Fruit fly (Drosophila melanogaster) whole organism, embryonic: ENCODE results near the gene IntS4.

Experiments used
- ATbp ChIP-seq: fragments of 200-800 bp; sonication (Bioruptor generic); optimal IDR thresholded peaks from 2 replicates; lab custom pipeline; 2017; ENCODE audit warnings: missing biosample characterization, mild to moderate bottlenecking, missing genetic modification characterization, missing genetic modification reagents
- CG10209 ChIP-seq: fragments of 200-800 bp; sonication (Bioruptor generic); optimal IDR thresholded peaks from 3 replicates; lab custom pipeline; 2017; ENCODE audit warnings: missing biosample characterization, mild to moderate bottlenecking, missing genetic modification characterization, missing genetic modification reagents
- CG11085 ChIP-seq: fragments of 200-800 bp; sonication (Bioruptor generic); IDR thresholded peaks from 2 replicates; pipeline ENCODE4 v1.3.6; 2022; ENCODE audit warnings: missing biosample characterization, missing genetic modification characterization
- CG11093 ChIP-seq: fragments of 200-800 bp; sonication (Bioruptor generic); IDR thresholded peaks from 3 replicates; pipeline ENCODE4 v1.3.6; 2022; ENCODE audit warnings: missing biosample characterization, missing genetic modification characterization
- CG12071 ChIP-seq: fragments of 200-800 bp; sonication (Bioruptor generic); optimal IDR thresholded peaks from 3 replicates; lab custom pipeline; 2018; ENCODE audit warnings: missing biosample characterization, mild to moderate bottlenecking, missing genetic modification characterization
- CG13424 ChIP-seq: fragments of 200-800 bp; sonication (Bioruptor generic); optimal IDR thresholded peaks from 2 replicates; lab custom pipeline; 2019; ENCODE audit warnings: missing biosample characterization, mild to moderate bottlenecking, missing genetic modification characterization, moderate library complexity
- CG14014 ChIP-seq: fragments of 200-800 bp; sonication (Bioruptor generic); IDR thresholded peaks from 2 replicates; pipeline ENCODE4 v1.3.6; 2022; ENCODE audit warnings: missing biosample characterization, missing genetic modification characterization
- CG14860 ChIP-seq: fragments of 200-800 bp; sonication (Bioruptor generic); IDR thresholded peaks from 3 replicates; pipeline ENCODE4 v1.3.6; 2022; ENCODE audit warnings: missing biosample characterization, missing genetic modification characterization; ENCODE audit not compliant: partially characterized antibody
- CG15269 ChIP-seq: fragments of 200-800 bp; sonication (Bioruptor generic); optimal IDR thresholded peaks from 2 replicates; lab custom pipeline; 2018; ENCODE audit warnings: missing biosample characterization, mild to moderate bottlenecking, missing genetic modification characterization, moderate library complexity
- CG1603 ChIP-seq: fragments of 200-800 bp; sonication (Bioruptor generic); optimal IDR thresholded peaks from 2 replicates; lab custom pipeline; 2019; ENCODE audit warnings: missing biosample characterization, mild to moderate bottlenecking, missing genetic modification characterization, moderate library complexity
- CG17568 ChIP-seq: fragments of 200-800 bp; sonication (Bioruptor generic); optimal IDR thresholded peaks from 2 replicates; lab custom pipeline; 2018; ENCODE audit warnings: missing biosample characterization, mild to moderate bottlenecking, missing genetic modification characterization, moderate library complexity
- CG17829 ChIP-seq: fragments of 200-800 bp; optimal IDR thresholded peaks from 2 replicates; lab custom pipeline; 2019; ENCODE audit warnings: missing biosample characterization, mild to moderate bottlenecking, missing genetic modification characterization, moderate library complexity
- CG31441 ChIP-seq: fragments of 200-800 bp; sonication (Bioruptor generic); IDR thresholded peaks from 2 replicates; pipeline ENCODE4 v1.3.6; 2022; ENCODE audit warnings: missing biosample characterization, missing genetic modification characterization
- CG3838 ChIP-seq: fragments of 200-800 bp; sonication (Bioruptor generic); optimal IDR thresholded peaks from 3 replicates; lab custom pipeline; 2016; ENCODE audit warnings: missing biosample characterization, missing genetic modification characterization
- CG5180 ChIP-seq: fragments of 200-800 bp; sonication (Bioruptor generic); optimal IDR thresholded peaks from 3 replicates; lab custom pipeline; 2017; ENCODE audit warnings: missing biosample characterization, missing genetic modification characterization, mild to moderate bottlenecking, moderate library complexity, missing genetic modification reagents
- CG6254 ChIP-seq: fragments of 200-800 bp; sonication (Bioruptor generic); optimal IDR thresholded peaks from 3 replicates; lab custom pipeline; 2017; ENCODE audit warnings: mild to moderate bottlenecking, missing biosample characterization, missing genetic modification reagents, missing genetic modification characterization
- CG8290 ChIP-seq, 3 experiments: fragments of 200-800 bp; sonication (Bioruptor generic); optimal IDR thresholded peaks; 2 replicates each; lab custom pipeline; 2016 to 2019; ENCODE audit warnings: missing biosample characterization in 3 of 3, missing genetic modification characterization in 3 of 3, mild to moderate bottlenecking in 2 of 3, moderate library complexity in 1 of 3
- CG9797 ChIP-seq: fragments of 200-800 bp; sonication (Bioruptor generic); optimal IDR thresholded peaks from 3 replicates; lab custom pipeline; 2018; ENCODE audit warnings: missing biosample characterization, mild to moderate bottlenecking, missing genetic modification characterization
- Eip74EF ChIP-seq, 2 experiments: fragments of 200-800 bp in 1 of 2; fragments of >200 bp in 1 of 2; sonication (Bioruptor generic) in 1 of 2; optimal IDR thresholded peaks; 2 replicates each; lab custom pipeline; 2017 to 2019; ENCODE audit warnings: missing biosample characterization in 2 of 2, missing genetic modification characterization in 2 of 2, mild to moderate bottlenecking in 1 of 2, moderate library complexity in 1 of 2
- Fer1 ChIP-seq: fragments of 200-800 bp; sonication (Bioruptor generic); optimal IDR thresholded peaks from 2 replicates; lab custom pipeline; 2017; ENCODE audit warnings: missing biosample characterization, mild to moderate bottlenecking, missing genetic modification characterization
- Fer3 ChIP-seq: fragments of 200-800 bp; sonication (Bioruptor generic); optimal IDR thresholded peaks from 2 replicates; lab custom pipeline; 2018; ENCODE audit warnings: missing biosample characterization, mild to moderate bottlenecking, missing genetic modification characterization, moderate library complexity
- Gug ChIP-seq: fragments of 200-800 bp; sonication (Bioruptor generic); IDR thresholded peaks from 4 replicates; pipeline ENCODE4 v1.3.6; 2022; ENCODE audit warnings: missing biosample characterization, missing genetic modification characterization
- MTF-1 ChIP-seq: fragments of 200-800 bp; sonication (Bioruptor generic); optimal IDR thresholded peaks from 2 replicates; lab custom pipeline; 2018; ENCODE audit warnings: missing biosample characterization, mild to moderate bottlenecking, missing genetic modification characterization, borderline replicate concordance
- Opbp ChIP-seq: fragments of 200-800 bp; sonication (Bioruptor generic); IDR thresholded peaks from 3 replicates; pipeline ENCODE4 v1.3.6; 2022; ENCODE audit warnings: missing biosample characterization, missing genetic modification characterization; ENCODE audit not compliant: partially characterized antibody
- Vsx1 ChIP-seq: fragments of 200-800 bp; sonication (Bioruptor generic); optimal IDR thresholded peaks from 2 replicates; lab custom pipeline; 2017; ENCODE audit warnings: missing biosample characterization, mild to moderate bottlenecking, missing genetic modification characterization, missing genetic modification reagents
- ase ChIP-seq: fragments of 200-800 bp; sonication (Bioruptor generic); IDR thresholded peaks from 3 replicates; pipeline ENCODE4 v1.3.6; 2022; ENCODE audit warnings: missing biosample characterization, missing genetic modification characterization
- bbx ChIP-seq: fragments of 200-800 bp; sonication (Bioruptor generic); IDR thresholded peaks from 2 replicates; pipeline ENCODE4 v1.3.6; 2022; ENCODE audit warnings: missing biosample characterization, missing genetic modification characterization; ENCODE audit not compliant: partially characterized antibody
- bcd ChIP-seq: fragments of 200-800 bp; sonication (Bioruptor generic); optimal IDR thresholded peaks from 2 replicates; lab custom pipeline; 2017; ENCODE audit warnings: missing biosample characterization, mild to moderate bottlenecking, missing genetic modification characterization
- bigmax ChIP-seq: fragments of 200-800 bp; sonication (Bioruptor generic); optimal IDR thresholded peaks from 2 replicates; lab custom pipeline; 2018; ENCODE audit warnings: missing biosample characterization, mild to moderate bottlenecking, missing genetic modification characterization
- bsh ChIP-seq, 2 experiments: fragments of 200-800 bp; sonication (Bioruptor generic); optimal IDR thresholded peaks; 2 replicates each; lab custom pipeline; 2017 to 2018; ENCODE audit warnings: mild to moderate bottlenecking in 2 of 2, missing biosample characterization in 2 of 2, missing genetic modification characterization in 2 of 2, moderate library complexity in 1 of 2
- caup ChIP-seq: fragments of 200-800 bp; sonication (Bioruptor generic); optimal IDR thresholded peaks from 3 replicates; lab custom pipeline; 2017; ENCODE audit warnings: missing biosample characterization, mild to moderate bottlenecking, missing genetic modification characterization, moderate library complexity; ENCODE audit not compliant: severe bottlenecking
- dimm ChIP-seq: fragments of 200-800 bp; sonication (Bioruptor generic); IDR thresholded peaks from 2 replicates; pipeline ENCODE4 v1.3.6; 2022; ENCODE audit warnings: missing biosample characterization, missing genetic modification characterization
- dmrt99B ChIP-seq: fragments of 200-800 bp; sonication (Bioruptor generic); optimal IDR thresholded peaks from 2 replicates; lab custom pipeline; 2018; ENCODE audit warnings: missing biosample characterization, mild to moderate bottlenecking, missing genetic modification characterization, moderate library complexity
- emc ChIP-seq: fragments of 200-800 bp; sonication (Bioruptor generic); optimal IDR thresholded peaks from 2 replicates; lab custom pipeline; 2016; ENCODE audit warnings: missing biosample characterization, missing genetic modification characterization
- fu2 ChIP-seq: fragments of 200-800 bp; sonication (Bioruptor generic); optimal IDR thresholded peaks from 2 replicates; lab custom pipeline; 2016; ENCODE audit warnings: missing biosample characterization, missing genetic modification characterization
- gcm ChIP-seq: fragments of 200-800 bp; sonication (Bioruptor generic); optimal IDR thresholded peaks from 2 replicates; lab custom pipeline; 2019; ENCODE audit warnings: missing biosample characterization, mild to moderate bottlenecking, missing genetic modification characterization, moderate library complexity
- gfzf ChIP-seq: fragments of 200-800 bp; sonication (Bioruptor generic); optimal IDR thresholded peaks from 2 replicates; lab custom pipeline; 2016; ENCODE audit warnings: missing biosample characterization, mild to moderate bottlenecking, missing genetic modification characterization, moderate library complexity
- insv ChIP-seq, 2 experiments: fragments of 200-800 bp; sonication (Bioruptor generic); optimal IDR thresholded peaks; 3 replicates each; lab custom pipeline; 2016 to 2018; ENCODE audit warnings: missing biosample characterization in 2 of 2, missing genetic modification characterization in 2 of 2
- lab ChIP-seq: fragments of 200-800 bp; sonication (Bioruptor generic); optimal IDR thresholded peaks from 3 replicates; lab custom pipeline; 2017; ENCODE audit warnings: missing biosample characterization, missing genetic modification characterization, mild to moderate bottlenecking, moderate library complexity, missing genetic modification reagents
- lmd ChIP-seq: fragments of 200-800 bp; sonication (Bioruptor generic); IDR thresholded peaks from 2 replicates; pipeline ENCODE4 v1.3.6; 2022; ENCODE audit warnings: missing biosample characterization, missing genetic modification characterization
- oc ChIP-seq: fragments of 200-800 bp; sonication (Bioruptor generic); optimal IDR thresholded peaks from 2 replicates; lab custom pipeline; 2018; ENCODE audit warnings: missing biosample characterization, mild to moderate bottlenecking, missing genetic modification characterization, moderate library complexity
- ro ChIP-seq: fragments of 200-800 bp; sonication (Bioruptor generic); IDR thresholded peaks from 2 replicates; pipeline ENCODE4 v1.3.6; 2022; ENCODE audit warnings: missing biosample characterization, missing genetic modification characterization
- ttk ChIP-seq: fragments of 200-800 bp; sonication (Bioruptor generic); IDR thresholded peaks from 2 replicates; pipeline ENCODE4 v2.1.2; 2022; ENCODE audit warnings: missing biosample characterization, missing genetic modification characterization
- twi ChIP-seq: fragments of 200-800 bp; optimal IDR thresholded peaks from 2 replicates; lab custom pipeline; 2019; ENCODE audit warnings: missing biosample characterization, mild to moderate bottlenecking, missing genetic modification characterization, moderate library complexity
- vfl ChIP-seq: fragments of 200-800 bp; sonication (Bioruptor generic); optimal IDR thresholded peaks from 2 replicates; lab custom pipeline; 2016; ENCODE audit warnings: missing biosample characterization, missing genetic modification characterization
- vvl ChIP-seq: fragments of 200-800 bp; sonication (Bioruptor generic); IDR thresholded peaks from 2 replicates; pipeline ENCODE4 v1.3.6; 2022; ENCODE audit warnings: missing biosample characterization, missing genetic modification characterization

Gene IntS4

DNA sequence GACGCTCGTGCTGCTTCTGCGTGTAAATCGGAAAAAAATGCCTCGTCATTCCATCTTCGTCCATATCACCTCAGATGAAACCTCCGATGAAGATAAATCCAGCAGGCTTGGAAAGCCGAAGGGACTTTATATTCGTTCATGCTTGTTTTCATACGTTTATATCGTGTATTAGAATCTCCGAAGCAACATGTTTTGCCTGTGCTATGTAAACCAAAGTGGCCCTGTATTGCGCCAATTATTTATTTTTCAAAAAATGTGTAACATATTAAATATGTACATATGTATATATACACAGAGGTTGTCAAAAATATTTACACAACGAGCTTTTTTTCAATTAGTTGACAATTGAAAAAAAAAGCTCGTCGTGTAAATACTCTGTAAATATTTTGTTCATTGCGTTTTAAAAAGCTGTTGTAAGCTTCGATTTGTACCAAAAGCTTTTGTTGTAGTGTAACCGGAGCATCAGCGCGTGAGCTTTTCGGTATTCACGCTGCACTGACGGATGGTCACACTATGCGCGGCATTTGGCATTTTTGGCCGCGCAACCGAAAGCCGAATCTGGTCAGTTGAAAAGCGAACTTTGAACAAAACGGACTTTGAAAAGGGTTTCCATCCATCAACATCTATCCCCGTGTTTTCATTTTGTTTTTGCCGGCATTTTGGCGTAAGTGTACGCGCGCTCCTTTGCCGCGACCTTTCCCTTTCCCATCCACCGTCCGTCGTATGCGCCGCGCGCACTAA lies 15.3 kb upstream of the IntS4 start, which contains the start of gene CG12065:
TSS of gene CG12065 (plus strand) at position 563 of the 741 bp plus-strand sequence.
- TF ChIP-seq CG5180 (GFP tag; lab: Kevin White, UChicago) (peak; percentile 42), bigmax (GFP tag; lab: Kevin White, UChicago) (no peak), lab (peak; percentile 45), CG17829 (peak; percentile 17), Gug (no peak), gcm (peak; percentile 47), twi (tag; lab: Kevin White, UChicago) (peak; percentile 41), bbx (GFP tag; lab: Robert Waterston, UW) (peak; percentile 37; the same call in 1 of the 2 replicates), CG8290 (GFP tag; optimal IDR thresholded peaks at IDR 0.05; lab: Kevin White, UChicago) (no peak), CG8290 (tag; optimal IDR thresholded peaks at IDR 0.05; lab: Kevin White, UChicago) (peak; percentile 14 to 34), bcd (GFP tag; lab: Kevin White, UChicago) (peak; percentile 10), dmrt99B (tag; lab: Kevin White, UChicago) (peak; percentile 27), CG10209 (GFP tag; lab: Kevin White, UChicago) (peak; percentile 2), gfzf (GFP tag; lab: Kevin White, UChicago) (peak; percentile 96), CG17568 (GFP tag; lab: Kevin White, UChicago) (peak; percentile 76), insv (GFP tag; optimal IDR thresholded peaks at IDR 0.05; lab: Kevin White, UChicago) (peak in 1 of 2 experiments; percentile 26), ttk (GFP tag; lab: Robert Waterston, UW) (no peak), Eip74EF (GFP tag; optimal IDR thresholded peaks at IDR 0.05; lab: Kevin White, UChicago) (peak in 1 of 2 experiments; percentile 34), ase (GFP tag; lab: Robert Waterston, UW) (no peak), CG11093 (no peak), CG14860 (GFP tag; lab: Robert Waterston, UW) (no peak), MTF-1 (GFP tag; lab: Kevin White, UChicago) (peak; percentile 75), CG31441 (GFP tag; lab: Robert Waterston, UW) (peak; percentile 48; the same call in 1 of the 2 replicates), vvl (GFP tag; lab: Robert Waterston, UW) (no peak), Vsx1 (peak; percentile 32), Opbp (GFP tag; lab: Robert Waterston, UW) (peak; percentile 67; the same call in 1 of the 3 replicates), dimm (no peak), CG9797 (GFP tag; lab: Kevin White, UChicago) (peak; percentile 94), Fer1 (GFP tag; lab: Kevin White, UChicago) (peak; percentile 67), emc (GFP tag; lab: Kevin White, UChicago) (no peak), Fer3 (tag; lab: Kevin White, UChicago) (peak; percentile 73), caup (GFP tag; lab: Kevin White, UChicago) (peak; percentile 57), ATbp (GFP tag; lab: Kevin White, UChicago) (peak; percentile 76), CG14014 (GFP tag; lab: Robert Waterston, UW) (peak; percentile 41; the same call in 1 of the 2 replicates), CG13424 (peak; percentile 65), CG12071 (GFP tag; lab: Kevin White, UChicago) (peak; percentile 32), lmd (GFP tag; lab: Robert Waterston, UW) (no peak), CG1603 (peak; percentile 26), oc (peak; percentile 36), ro (no peak), bsh (GFP tag; optimal IDR thresholded peaks at IDR 0.05; lab: Kevin White, UChicago) (peak in 1 of 2 experiments; percentile 84), CG11085 (GFP tag; lab: Robert Waterston, UW) (no peak), fu2 (GFP tag; lab: Kevin White, UChicago) (no peak), CG3838 (GFP tag; lab: Kevin White, UChicago) (no peak), vfl (GFP tag; lab: Kevin White, UChicago) (no peak), CG6254 (peak; percentile 71), CG15269 (peak; percentile 73)
